Worm (Caenorhabditis elegans) whole organism, young adult: ENCODE measurements around the gene rnp-5.

ENCODE experiments used
- F10E7.11 ChIP-seq: sonication (generic microtip); optimal IDR thresholded peaks from 2 replicates; lab custom pipeline; 2017; ENCODE audit warnings: mild to moderate bottlenecking, missing genetic modification characterization, moderate library complexity, missing compliant biosample characterization
- ama-1 ChIP-seq, 3 experiments: fragments of 150-350 bp in 1 of 3; sonication (generic microtip) in 2 of 3; optimal IDR thresholded peaks; 2 replicates each; lab custom pipeline; 2014 to 2018; ENCODE audit warnings: missing biosample characterization in 2 of 3, missing genetic modification characterization in 2 of 3, missing genetic modification reagents in 2 of 3
- aptf-3 ChIP-seq: fragments of 200-800 bp; sonication (Bioruptor generic); IDR thresholded peaks from 2 replicates; pipeline ENCODE4 v1.3.6; 2022; ENCODE audit warnings: missing genetic modification characterization, missing compliant biosample characterization
- lin-26 ChIP-seq: fragments of 200-800 bp; sonication (Bioruptor generic); IDR thresholded peaks from 2 replicates; pipeline ENCODE4 v1.3.6; 2022; ENCODE audit warnings: missing genetic modification reagents, missing genetic modification characterization, missing compliant biosample characterization
- madf-3 ChIP-seq: fragments of 200-800 bp; sonication (Bioruptor generic); IDR thresholded peaks from 2 replicates; pipeline ENCODE4 v1.3.6; 2022; ENCODE audit warnings: missing genetic modification reagents, missing genetic modification characterization, missing compliant biosample characterization
- mcd-1 ChIP-seq: fragments of 200-800 bp; sonication (Bioruptor generic); IDR thresholded peaks from 2 replicates; pipeline ENCODE4 v1.3.6; 2022; ENCODE audit warnings: missing genetic modification reagents, missing genetic modification characterization, missing compliant biosample characterization
- pbrm-1 ChIP-seq: fragments of 200-800 bp; sonication (Bioruptor generic); IDR thresholded peaks from 2 replicates; pipeline ENCODE4 v1.3.6; 2022; ENCODE audit warnings: missing genetic modification reagents, missing genetic modification characterization, missing compliant biosample characterization
- pha-4 ChIP-seq: fragments of 150-350 bp; sonication (generic microtip); optimal IDR thresholded peaks from 2 replicates; lab custom pipeline; 2014; ENCODE audit warnings: missing biosample characterization, missing genetic modification reagents, missing genetic modification characterization
- snpc-1.3 ChIP-seq: sonication (generic microtip); optimal IDR thresholded peaks from 2 replicates; lab custom pipeline; 2017; ENCODE audit warnings: missing genetic modification characterization, mild to moderate bottlenecking, missing compliant biosample characterization, antibody characterized with exemption, moderate library complexity, missing genotype, missing genetic modification reagents; ENCODE audit not compliant: insufficient read depth
- snpc-3.4 ChIP-seq: sonication (generic microtip); optimal IDR thresholded peaks from 2 replicates; lab custom pipeline; 2017; ENCODE audit warnings: missing genetic modification characterization, mild to moderate bottlenecking, missing compliant biosample characterization, antibody characterized with exemption, moderate library complexity, missing genotype, missing genetic modification reagents
- ztf-6 ChIP-seq: fragments of 200-800 bp; sonication (Bioruptor generic); IDR thresholded peaks from 2 replicates; pipeline ENCODE4 v1.3.6; 2022; ENCODE audit warnings: missing genetic modification reagents, missing genetic modification characterization, missing compliant biosample characterization

- TF ChIP-seq ama-1 (optimal IDR thresholded peaks at IDR 0.05; lab: Kevin White, UChicago) = no peak
- no peak for TF ChIP-seq ama-1 (GFP tag; optimal IDR thresholded peaks at IDR 0.05; lab: Kevin White, UChicago)
- TF ChIP-seq madf-3 (GFP tag; lab: Robert Waterston, UW) = no peak
- TF ChIP-seq ztf-6 (GFP tag; lab: Robert Waterston, UW) = no peak
- no peak for TF ChIP-seq mcd-1 (GFP tag; lab: Robert Waterston, UW)
- no peak for TF ChIP-seq snpc-3.4 (tag; lab: Kevin White, UChicago)
- no peak for TF ChIP-seq pha-4 (tag; lab: Kevin White, UChicago)
- TF ChIP-seq F10E7.11 (tag; lab: Kevin White, UChicago) = no peak
- no peak for TF ChIP-seq pbrm-1 (GFP tag; lab: Robert Waterston, UW)
- no peak for TF ChIP-seq snpc-1.3 (tag; lab: Kevin White, UChicago)
- no peak for TF ChIP-seq lin-26 (GFP tag; lab: Robert Waterston, UW)
- no peak for TF ChIP-seq aptf-3
Measured at ce11 chrIII:895525-895924, 41.8 kb upstream of the rnp-5 start, which contains the start of the genes ztf-18 and F23H11.2.
